Fruit fly (Drosophila melanogaster): ENCODE measurements around the gene CG10853.
A peak's percentile ranks its signal among the peaks of the same experiment; 100 is the strongest.

DNA sequence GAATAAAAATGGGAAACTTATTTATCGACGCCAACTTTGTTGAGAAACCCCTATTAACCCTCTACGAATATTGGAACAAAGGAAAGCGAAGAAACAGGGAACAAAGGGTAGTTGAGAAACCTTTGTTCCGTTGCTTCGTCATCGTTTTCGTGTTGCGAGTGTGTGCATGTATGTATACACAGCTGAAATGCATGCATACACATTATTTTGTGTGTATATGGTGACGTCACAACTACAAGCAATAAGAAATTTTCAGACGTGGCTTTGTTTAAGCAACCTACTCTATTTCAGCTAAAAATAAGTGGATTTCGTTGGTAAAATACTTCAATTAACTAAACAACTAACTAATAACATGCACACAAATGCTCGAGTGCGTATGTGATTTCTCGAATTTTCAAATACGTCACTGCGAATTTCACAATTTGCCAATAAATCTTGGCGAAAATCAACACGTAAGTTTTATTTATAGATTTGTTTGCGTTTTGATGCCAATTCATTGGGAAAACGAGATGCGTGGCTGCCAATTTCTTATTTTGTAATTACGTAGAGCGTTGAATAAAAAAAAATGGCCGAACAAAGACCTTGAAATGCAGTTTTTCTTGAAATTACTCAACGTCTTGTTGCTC is 45.7 kb upstream of the CG10853 start:
- TF ChIP-seq CG32121 (GFP tag; IDR thresholded peaks at IDR 0.05) (no peak), CG17806 (tag; optimal IDR thresholded peaks at IDR 0.05) (no peak), CG34367 (tag; optimal IDR thresholded peaks at IDR 0.05) (peak; percentile 7), gl (tag; optimal IDR thresholded peaks at IDR 0.05) (peak; percentile 67), Ets98B (GFP tag; IDR thresholded peaks at IDR 0.05) (no peak), CG14655 (GFP tag; optimal IDR thresholded peaks at IDR 0.05) (no peak), CG10348 (GFP tag; IDR thresholded peaks at IDR 0.05) (no peak), CG15710 (tag; optimal IDR thresholded peaks at IDR 0.05) (no peak)
